Fruit fly (Drosophila melanogaster) whole organism, embryonic: ENCODE data around the gene CG42823.
A peak's percentile ranks its signal among the peaks of the same experiment; 100 is the strongest.

Source experiments
- Awh ChIP-seq: fragments of 200-800 bp; sonication (Bioruptor generic); IDR thresholded peaks from 2 replicates; pipeline ENCODE4, ENCODE4 v1.3.6; 2022; ENCODE audit warnings: missing biosample characterization, missing genetic modification characterization
- Bteb2 ChIP-seq: fragments of 200-800 bp; sonication (Bioruptor generic); optimal IDR thresholded peaks from 2 replicates; lab custom pipeline; 2016; ENCODE audit warnings: missing biosample characterization, missing genetic modification characterization
- CG10267 ChIP-seq: fragments of 200-800 bp; sonication (Bioruptor generic); optimal IDR thresholded peaks from 2 replicates; lab custom pipeline; 2018; ENCODE audit warnings: missing biosample characterization, mild to moderate bottlenecking, missing genetic modification characterization, moderate library complexity
- CG10274 ChIP-seq: fragments of 200-800 bp; sonication (Bioruptor generic); optimal IDR thresholded peaks from 3 replicates; lab custom pipeline; 2017; ENCODE audit warnings: missing biosample characterization, mild to moderate bottlenecking, missing genetic modification characterization
- CG10979 ChIP-seq: fragments of 200-800 bp; sonication (Bioruptor generic); optimal IDR thresholded peaks from 2 replicates; lab custom pipeline; 2018; ENCODE audit warnings: missing biosample characterization, mild to moderate bottlenecking, missing genetic modification characterization, moderate library complexity
- CG12769 ChIP-seq: fragments of 200-800 bp; sonication (Bioruptor generic); optimal IDR thresholded peaks from 2 replicates; lab custom pipeline; 2019; ENCODE audit warnings: missing biosample characterization, mild to moderate bottlenecking, missing genetic modification characterization, moderate library complexity
- CG13775 ChIP-seq: fragments of 200-800 bp; sonication (Bioruptor generic); optimal IDR thresholded peaks from 3 replicates; lab custom pipeline; 2017; ENCODE audit warnings: missing biosample characterization, mild to moderate bottlenecking, missing genetic modification characterization
- CG1529 ChIP-seq: fragments of 200-800 bp; sonication (Bioruptor generic); optimal IDR thresholded peaks from 3 replicates; lab custom pipeline; 2018; ENCODE audit warnings: missing biosample characterization, missing genetic modification characterization
- CG1602 ChIP-seq: fragments of 200-800 bp; sonication (Bioruptor generic); optimal IDR thresholded peaks from 3 replicates; lab custom pipeline; 2016; ENCODE audit warnings: missing biosample characterization, missing genetic modification characterization
- CG2712 ChIP-seq: fragments of 200-800 bp; optimal IDR thresholded peaks from 3 replicates; lab custom pipeline; 2019; ENCODE audit warnings: missing biosample characterization, mild to moderate bottlenecking, missing genetic modification characterization, moderate library complexity
- CG2889 ChIP-seq: fragments of 200-800 bp; sonication (Bioruptor generic); IDR thresholded peaks from 3 replicates; pipeline ENCODE4 v1.3.6; 2022; ENCODE audit warnings: missing biosample characterization, missing genetic modification characterization
- CG30403 ChIP-seq: fragments of 200-800 bp; sonication (Bioruptor generic); optimal IDR thresholded peaks from 3 replicates; lab custom pipeline; 2016; ENCODE audit warnings: missing biosample characterization, missing genetic modification characterization
- CG33213 ChIP-seq: fragments of 200-800 bp; sonication (Bioruptor generic); optimal IDR thresholded peaks from 3 replicates; lab custom pipeline; 2016; ENCODE audit warnings: missing biosample characterization, missing genetic modification characterization
- CG6654 ChIP-seq: fragments of 200-800 bp; sonication (Bioruptor generic); optimal IDR thresholded peaks from 2 replicates; lab custom pipeline; 2017; ENCODE audit warnings: missing biosample characterization, mild to moderate bottlenecking, missing genetic modification characterization
- CG8478 ChIP-seq: fragments of >200 bp; optimal IDR thresholded peaks from 2 replicates; lab custom pipeline; 2018
- CG8765 ChIP-seq: fragments of 200-800 bp; sonication (Bioruptor generic); IDR thresholded peaks from 2 replicates; pipeline ENCODE4 v1.3.6; 2022; ENCODE audit warnings: missing biosample characterization, missing genetic modification characterization
- CHES-1-like ChIP-seq: fragments of 200-800 bp; sonication (Bioruptor generic); optimal IDR thresholded peaks from 2 replicates; lab custom pipeline; 2016; ENCODE audit warnings: missing biosample characterization, missing genetic modification characterization
- Myb ChIP-seq: fragments of 200-800 bp; sonication (Bioruptor generic); optimal IDR thresholded peaks from 2 replicates; lab custom pipeline; 2016; ENCODE audit warnings: missing biosample characterization, missing genetic modification characterization
- Neu2 ChIP-seq: fragments of 200-800 bp; sonication (Bioruptor generic); optimal IDR thresholded peaks from 3 replicates; lab custom pipeline; 2016; ENCODE audit warnings: missing biosample characterization, missing genetic modification characterization, borderline replicate concordance
- Optix ChIP-seq: fragments of 200-800 bp; sonication (Bioruptor generic); IDR thresholded peaks from 3 replicates; pipeline ENCODE4 v1.3.6; 2022; ENCODE audit warnings: missing biosample characterization, missing genetic modification characterization
- Side ChIP-seq: fragments of 200-800 bp; sonication (Bioruptor generic); optimal IDR thresholded peaks from 2 replicates; lab custom pipeline; 2016; ENCODE audit warnings: missing biosample characterization, missing genetic modification characterization
- TFAM ChIP-seq: fragments of 200-800 bp; sonication (Bioruptor generic); optimal IDR thresholded peaks from 2 replicates; lab custom pipeline; 2017; ENCODE audit warnings: missing biosample characterization, missing genetic modification characterization, inconsistent platforms
- Xbp1 ChIP-seq: fragments of 200-800 bp; sonication (Bioruptor generic); optimal IDR thresholded peaks from 3 replicates; lab custom pipeline; 2016; ENCODE audit warnings: missing biosample characterization, mild to moderate bottlenecking, missing genetic modification characterization
- bbx ChIP-seq: fragments of 200-800 bp; sonication (Bioruptor generic); IDR thresholded peaks from 2 replicates; pipeline ENCODE4 v1.3.6; 2022; ENCODE audit warnings: missing biosample characterization, missing genetic modification characterization; ENCODE audit not compliant: partially characterized antibody
- bowl ChIP-seq: fragments of 200-800 bp; sonication (Bioruptor generic); IDR thresholded peaks from 2 replicates; pipeline ENCODE4 v1.3.6; 2022; ENCODE audit warnings: missing biosample characterization, missing genetic modification characterization
- chinmo ChIP-seq: fragments of 200-800 bp; sonication (Bioruptor generic); IDR thresholded peaks from 4 replicates; pipeline ENCODE4 v1.3.6; 2022; ENCODE audit warnings: missing biosample characterization, missing genetic modification characterization; ENCODE audit not compliant: partially characterized antibody
- gce ChIP-seq: fragments of 200-800 bp; sonication (Bioruptor generic); IDR thresholded peaks from 3 replicates; pipeline ENCODE4 v1.3.6; 2022; ENCODE audit warnings: missing biosample characterization, missing genetic modification characterization
- gcm ChIP-seq: fragments of 200-800 bp; sonication (Bioruptor generic); optimal IDR thresholded peaks from 2 replicates; lab custom pipeline; 2019; ENCODE audit warnings: missing biosample characterization, mild to moderate bottlenecking, missing genetic modification characterization, moderate library complexity
- kah ChIP-seq: fragments of 200-800 bp; sonication (Bioruptor generic); optimal IDR thresholded peaks from 2 replicates; lab custom pipeline; 2018; ENCODE audit warnings: missing biosample characterization, mild to moderate bottlenecking, missing genetic modification characterization
- lola ChIP-seq, 3 experiments: fragments of >200 bp in 2 of 3; fragments of 200-800 bp in 1 of 3; sonication (Bioruptor generic) in 1 of 3; optimal IDR thresholded peaks; 2 replicates each; lab custom pipeline; 2017 to 2019; ENCODE audit warnings: missing biosample characterization in 3 of 3, missing genetic modification characterization in 3 of 3, mild to moderate bottlenecking in 1 of 3, moderate library complexity in 1 of 3
- mam ChIP-seq: fragments of 200-800 bp; sonication (Bioruptor generic); optimal IDR thresholded peaks from 3 replicates; lab custom pipeline; 2016; ENCODE audit warnings: missing biosample characterization, missing genetic modification characterization
- pros ChIP-seq: fragments of 200-800 bp; sonication (Bioruptor generic); optimal IDR thresholded peaks from 3 replicates; lab custom pipeline; 2019; ENCODE audit warnings: missing biosample characterization, mild to moderate bottlenecking, missing genetic modification characterization, moderate library complexity
- salm ChIP-seq: fragments of 200-800 bp; sonication (Bioruptor generic); optimal IDR thresholded peaks from 2 replicates; lab custom pipeline; 2018; ENCODE audit warnings: missing biosample characterization, mild to moderate bottlenecking, missing genetic modification characterization
- sc ChIP-seq, 3 experiments: fragments of >200 bp in 2 of 3; fragments of 200-800 bp in 1 of 3; sonication (Bioruptor generic) in 1 of 3; optimal IDR thresholded peaks; 2 replicates in 2 of 3; 3 replicates in 1 of 3; lab custom pipeline; 2017; ENCODE audit warnings: mild to moderate bottlenecking in 1 of 3, missing biosample characterization in 1 of 3, missing genetic modification characterization in 1 of 3, missing genetic modification reagents in 1 of 3
- sd ChIP-seq: fragments of 200-800 bp; sonication (Bioruptor generic); optimal IDR thresholded peaks from 3 replicates; lab custom pipeline; 2018; ENCODE audit warnings: missing biosample characterization, mild to moderate bottlenecking, missing genetic modification characterization, moderate library complexity
- sens ChIP-seq: fragments of 200-800 bp; sonication (Bioruptor generic); peaks from one replicate; lab custom pipeline; 2016; ENCODE audit warnings: missing biosample characterization, missing genetic modification characterization
- slp2 ChIP-seq: fragments of 200-800 bp; sonication (Bioruptor generic); optimal IDR thresholded peaks from 2 replicates; lab custom pipeline; 2016; ENCODE audit warnings: missing biosample characterization, missing genetic modification characterization
- tio ChIP-seq: fragments of 200-800 bp; sonication (Bioruptor generic); optimal IDR thresholded peaks from 2 replicates; lab custom pipeline; 2017; ENCODE audit warnings: missing biosample characterization, missing genetic modification characterization, inconsistent platforms
- vvl ChIP-seq: fragments of 200-800 bp; sonication (Bioruptor generic); IDR thresholded peaks from 2 replicates; pipeline ENCODE4 v1.3.6; 2022; ENCODE audit warnings: missing biosample characterization, missing genetic modification characterization
- zfh2 ChIP-seq: fragments of 200-800 bp; sonication (Bioruptor generic); optimal IDR thresholded peaks from 2 replicates; lab custom pipeline; 2016; ENCODE audit warnings: missing biosample characterization, missing genetic modification characterization

Gene CG42823

dm6 chr3R:17449402-17449801 is 44.5 kb upstream of the CG42823 start (continued):
- peak; percentile 48; the same call in 1 of the 2 replicates for TF ChIP-seq bbx
- TF ChIP-seq bowl: no peak
- TF ChIP-seq gcm (GFP tag; lab: Kevin White, UChicago): no peak
- TF ChIP-seq CG10979 (tag; lab: Kevin White, UChicago): no peak
- peak; percentile 64 for TF ChIP-seq kah (GFP tag; lab: Kevin White, UChicago)
- no peak for TF ChIP-seq pros (GFP tag; lab: Kevin White, UChicago)
- TF ChIP-seq CG2889 (GFP tag; lab: Robert Waterston, UW): no peak
- no peak for TF ChIP-seq mam (GFP tag; lab: Kevin White, UChicago)
- TF ChIP-seq Awh (GFP tag; lab: Robert Waterston, UW): no peak
- TF ChIP-seq lola (GFP tag; optimal IDR thresholded peaks at IDR 0.05; lab: Kevin White, UChicago): no peak
- no peak for TF ChIP-seq CG10267 (tag; lab: Kevin White, UChicago)
- no peak for TF ChIP-seq CG10274 (GFP tag; lab: Kevin White, UChicago)
- TF ChIP-seq slp2: no peak
- TF ChIP-seq Myb (GFP tag; lab: Kevin White, UChicago): peak; percentile 96
- TF ChIP-seq CG13775 (GFP tag; lab: Kevin White, UChicago): no peak
- TF ChIP-seq TFAM (GFP tag; lab: Kevin White, UChicago): no peak
- TF ChIP-seq, all 482 proteins: peak for 40

- TF ChIP-seq CG2712 (no peak), CG2889 (GFP tag; lab: Robert Waterston, UW) (0 out of 3 replicates have a peak, but pooled peaks have one; percentile 24)
Measured at dm6 chr3R:17448758-17449157, 43.8 kb upstream of the CG42823 start, which contains the start of gene Eh. Eh (minus strand) TSS chr3R:17448858.

dm6 chr3R:17447615-17448014 is 42.7 kb upstream of the CG42823 start:
- TF ChIP-seq sc (optimal IDR thresholded peaks at IDR 0.05; lab: Kevin White, UChicago) (no peak), sc (GFP tag; optimal IDR thresholded peaks at IDR 0.05; lab: Kevin White, UChicago) (no peak), chinmo (0 out of 4 replicates have a peak, but pooled peaks have one; percentile 57), sd (tag; lab: Kevin White, UChicago) (peak; percentile 74), vvl (peak; percentile 60; the same call in 1 of the 2 replicates), CG12769 (peak; percentile 60), CG1602 (GFP tag; lab: Kevin White, UChicago) (no peak), Awh (GFP tag; lab: Robert Waterston, UW) (peak; percentile 61)

- TF ChIP-seq mam (GFP tag; lab: Kevin White, UChicago) (no peak), CG33213 (GFP tag; lab: Kevin White, UChicago) (no peak), Neu2 (GFP tag; lab: Kevin White, UChicago) (no peak), CG6654 (GFP tag; lab: Kevin White, UChicago) (no peak), zfh2 (GFP tag; lab: Kevin White, UChicago) (no peak), bbx (no peak), CG8478 (lab: Kevin White, UChicago) (no peak), salm (tag; lab: Kevin White, UChicago) (no peak), CG30403 (GFP tag; lab: Kevin White, UChicago) (no peak), tio (GFP tag; lab: Kevin White, UChicago) (no peak), Optix (no peak), CG8765 (GFP tag; lab: Robert Waterston, UW) (no peak), CG1529 (GFP tag; lab: Kevin White, UChicago) (no peak), CHES-1-like (GFP tag; lab: Kevin White, UChicago) (no peak), Bteb2 (GFP tag; lab: Kevin White, UChicago) (no peak), Side (GFP tag; lab: Kevin White, UChicago) (no peak), bowl (no peak), gce (GFP tag; lab: Robert Waterston, UW) (no peak), Xbp1 (GFP tag; lab: Kevin White, UChicago) (no peak), sens (GFP tag; lab: Kevin White, UChicago) (no peak)
Measured at dm6 chr3R:17440628-17441027, 35.7 kb upstream of the CG42823 start, which contains the start of gene CG14331. CG14331 (minus strand) TSS chr3R:17440728.
